Worm (Caenorhabditis elegans) whole organism, early embryonic: ENCODE data around the gene ogr-2.

Experiments used
- F13C5.2 ChIP-seq: sonication (generic microtip); optimal IDR thresholded peaks from 2 replicates; lab custom pipeline; 2017; ENCODE audit warnings: mild to moderate bottlenecking, missing genetic modification characterization, inconsistent platforms, missing compliant biosample characterization
- ceh-13 ChIP-seq: fragments of 200-800 bp; sonication (Bioruptor generic); optimal IDR thresholded peaks from 2 replicates; lab custom pipeline; 2018; ENCODE audit warnings: mild to moderate bottlenecking, missing genetic modification characterization, missing compliant biosample characterization
- ceh-36 ChIP-seq: sonication (generic microtip); optimal IDR thresholded peaks from 2 replicates; lab custom pipeline; 2016; ENCODE audit warnings: missing genetic modification characterization, inconsistent platforms, missing compliant biosample characterization
- ets-7 ChIP-seq: sonication (generic microtip); optimal IDR thresholded peaks from 2 replicates; lab custom pipeline; 2016; ENCODE audit warnings: missing genotype, missing genetic modification characterization, missing compliant biosample characterization
- flt-1 ChIP-seq: fragments of 200-800 bp; sonication (Bioruptor generic); IDR thresholded peaks from 2 replicates; pipeline ENCODE4 v1.3.6; 2022; ENCODE audit warnings: missing genetic modification characterization, missing compliant biosample characterization
- tra-4 ChIP-seq: sonication (generic microtip); optimal IDR thresholded peaks from 2 replicates; lab custom pipeline; 2017; ENCODE audit warnings: missing genetic modification characterization, missing compliant biosample characterization

DNA sequence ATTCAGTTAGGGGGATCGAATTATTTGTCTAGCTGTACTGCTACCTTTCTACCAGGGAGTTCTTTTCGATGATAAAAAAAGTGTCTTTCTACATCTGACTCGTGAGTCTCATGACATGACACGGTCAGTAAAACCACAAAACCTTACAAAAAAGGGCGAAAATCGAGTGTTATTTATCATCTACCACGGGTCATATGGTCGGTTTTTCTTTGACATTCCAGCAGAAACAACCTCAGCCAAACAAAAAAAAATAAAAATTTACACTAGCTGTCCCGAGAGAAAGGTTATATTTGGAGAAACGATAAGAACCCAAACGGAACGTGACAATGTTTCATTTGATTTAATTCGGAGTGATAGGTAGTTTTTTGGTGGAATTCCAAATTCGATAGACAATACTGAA is 21.3 kb upstream of the ogr-2 start:
- TF ChIP-seq tra-4 (no peak), F13C5.2 (tag; lab: Kevin White, UChicago) (no peak), flt-1 (no peak), ceh-36 (tag; lab: Kevin White, UChicago) (no peak), ceh-13 (GFP tag; lab: Kevin White, UChicago) (no peak), ets-7 (tag; lab: Kevin White, UChicago) (no peak)
